Fruit fly (Drosophila melanogaster) whole organism, prepupa: ENCODE results near the gene Lam.

Experiments
- Blimp-1 ChIP-seq: fragments of 200-800 bp; sonication (Bioruptor generic); optimal IDR thresholded peaks from 3 replicates; lab custom pipeline; 2017; ENCODE audit warnings: missing biosample characterization, missing genetic modification characterization, mild to moderate bottlenecking, moderate library complexity, missing genetic modification reagents
- CG6792 ChIP-seq: fragments of 200-800 bp; sonication (Bioruptor generic); optimal IDR thresholded peaks from 3 replicates; lab custom pipeline; 2016; ENCODE audit warnings: missing biosample characterization, missing genetic modification characterization
- Gug ChIP-seq: fragments of 200-800 bp; sonication (Bioruptor generic); IDR thresholded peaks from 2 replicates; pipeline ENCODE4 v1.3.6; 2022; ENCODE audit warnings: missing biosample characterization, missing genetic modification characterization
- Lpt ChIP-seq: fragments of 200-800 bp; sonication (Bioruptor generic); optimal IDR thresholded peaks from 3 replicates; lab custom pipeline; 2016; ENCODE audit warnings: missing biosample characterization, missing genetic modification characterization
- acj6 ChIP-seq: fragments of 200-800 bp; sonication (Bioruptor generic); optimal IDR thresholded peaks from 3 replicates; lab custom pipeline; 2016; ENCODE audit warnings: missing biosample characterization, missing genetic modification characterization

DNA sequence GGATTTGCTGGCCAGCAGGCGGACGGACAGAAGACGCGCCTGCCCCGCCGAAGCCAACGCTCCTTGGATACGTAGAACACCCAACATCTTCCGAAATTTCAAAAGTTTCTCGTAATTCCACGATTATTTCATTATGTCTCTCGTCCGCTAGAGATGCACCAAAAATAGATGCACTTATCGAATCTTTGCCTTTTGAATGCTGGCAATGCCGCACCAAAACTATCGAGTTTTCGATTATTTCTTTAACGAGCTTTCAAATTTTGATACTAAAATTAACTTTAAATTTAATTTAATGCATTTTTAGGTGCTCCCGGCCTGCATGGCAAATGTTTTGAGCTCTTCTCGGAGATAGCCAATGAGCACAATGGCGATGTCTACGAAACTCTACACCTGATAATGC, 10.2 kb upstream of the Lam start, which contains the start of gene Coq6:
- TF ChIP-seq Lpt (GFP tag; lab: Kevin White, UChicago) (no peak), acj6 (GFP tag; lab: Kevin White, UChicago) (no peak), Gug (no peak), Blimp-1 (GFP tag; lab: Kevin White, UChicago) (no peak), CG6792 (GFP tag; lab: Kevin White, UChicago) (no peak)
